Worm (Caenorhabditis elegans) whole organism, L1 larva: Measurements from ENCODE around the gene pqn-39.

ENCODE experiments used
- dsc-1 ChIP-seq: sonication (generic microtip); optimal IDR thresholded peaks from 2 replicates; lab custom pipeline; 2016; ENCODE audit warnings: mild to moderate bottlenecking, missing genetic modification characterization, missing compliant biosample characterization
- efl-1 ChIP-seq, 4 experiments: fragments of 150-350 bp; optimal IDR thresholded peaks in 3 of 4; peaks in 1 of 4; 1 replicate in 1 of 4; 2 replicates in 3 of 4; lab custom pipeline; 2014; ENCODE audit warnings: missing biosample characterization in 2 of 4, missing genetic modification characterization in 2 of 4, missing genetic modification reagents in 2 of 4
- efl-3 ChIP-seq: fragments of 200-800 bp; sonication (Bioruptor generic); optimal IDR thresholded peaks from 2 replicates; lab custom pipeline; 2018; ENCODE audit warnings: mild to moderate bottlenecking, missing genetic modification characterization, missing compliant biosample characterization
- lin-15B ChIP-seq: fragments of 150-350 bp; sonication (generic microtip); optimal IDR thresholded peaks from 3 replicates; lab custom pipeline; 2014; ENCODE audit warnings: missing biosample characterization, missing genetic modification characterization
- mdl-1 ChIP-seq, 2 experiments: fragments of 150-350 bp; optimal IDR thresholded peaks; 2 replicates each; lab custom pipeline; 2014 to 2017; ENCODE audit warnings: missing biosample characterization in 2 of 2, missing genetic modification characterization in 2 of 2, inconsistent platforms in 1 of 2
- mep-1 ChIP-seq: fragments of 150-350 bp; optimal IDR thresholded peaks from 2 replicates; lab custom pipeline; 2014; ENCODE audit warnings: missing biosample characterization, missing genetic modification characterization
- nhr-11 ChIP-seq: fragments of 150-350 bp; optimal IDR thresholded peaks from 2 replicates; lab custom pipeline; 2014; ENCODE audit warnings: missing biosample characterization, missing genetic modification characterization
- nhr-28 ChIP-seq: fragments of 150-350 bp; optimal IDR thresholded peaks from 2 replicates; lab custom pipeline; 2014; ENCODE audit warnings: missing biosample characterization, missing genetic modification characterization
- sptf-1 ChIP-seq: fragments of 150-350 bp; optimal IDR thresholded peaks from 2 replicates; lab custom pipeline; 2014; ENCODE audit warnings: missing biosample characterization, missing genetic modification characterization
- unc-130 ChIP-seq: fragments of 150-350 bp; optimal IDR thresholded peaks from 2 replicates; lab custom pipeline; 2017; ENCODE audit warnings: missing biosample characterization, missing genetic modification characterization, inconsistent platforms
- unc-62 ChIP-seq: fragments of 150-350 bp; optimal IDR thresholded peaks from 2 replicates; lab custom pipeline; 2014; ENCODE audit warnings: missing biosample characterization, missing genetic modification reagents, missing genetic modification characterization
- ztf-11 ChIP-seq, 2 experiments: sonication (generic microtip); optimal IDR thresholded peaks; 2 replicates each; lab custom pipeline; 2016 to 2017; ENCODE audit warnings: missing genetic modification characterization in 2 of 2, missing biosample characterization in 1 of 2, missing compliant biosample characterization in 1 of 2

DNA sequence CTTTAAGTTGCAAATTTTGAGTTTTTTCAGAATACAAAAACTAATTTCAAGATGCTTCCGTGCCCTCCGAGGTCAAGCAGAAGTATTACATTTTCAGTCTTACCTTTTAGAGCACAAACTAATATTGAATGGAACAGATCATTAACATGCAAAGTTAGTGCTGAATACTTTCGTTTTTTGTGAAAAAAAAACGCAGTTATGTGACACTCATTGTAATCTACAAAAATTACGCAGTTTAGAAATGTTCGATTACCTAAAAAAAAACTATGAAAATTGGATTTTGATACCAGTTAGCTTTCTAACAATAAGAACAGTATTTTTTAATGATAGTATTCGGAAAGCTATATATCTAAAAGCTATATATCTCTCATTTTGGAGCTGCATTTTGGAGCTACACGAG lies 26.6 kb downstream of the pqn-39 start:
- no peak for TF ChIP-seq unc-62 (GFP tag; lab: Kevin White, UChicago)
- TF ChIP-seq ztf-11 (tag; optimal IDR thresholded peaks at IDR 0.05; lab: Kevin White, UChicago): no peak
- no peak for TF ChIP-seq unc-130
- TF ChIP-seq nhr-28 (tag; lab: Kevin White, UChicago): no peak
- no peak for TF ChIP-seq efl-3 (GFP tag; lab: Kevin White, UChicago)
- TF ChIP-seq sptf-1 (tag; lab: Kevin White, UChicago): no peak
- no peak for TF ChIP-seq nhr-11
- TF ChIP-seq efl-1 (optimal IDR thresholded peaks at IDR 0.05; lab: Kevin White, UChicago): no peak
- TF ChIP-seq efl-1 (GFP tag; optimal IDR thresholded peaks at IDR 0.05 in 1 of 2; lab: Kevin White, UChicago): no peak
- TF ChIP-seq dsc-1 (tag; lab: Kevin White, UChicago): no peak
- no peak for TF ChIP-seq mep-1 (tag; lab: Kevin White, UChicago)
- no peak for TF ChIP-seq lin-15B
- TF ChIP-seq mdl-1 (tag; optimal IDR thresholded peaks at IDR 0.05; lab: Kevin White, UChicago): no peak
